Worm (Caenorhabditis elegans): ENCODE results near the gene K11H12.1.

Gene K11H12.1

DNA sequence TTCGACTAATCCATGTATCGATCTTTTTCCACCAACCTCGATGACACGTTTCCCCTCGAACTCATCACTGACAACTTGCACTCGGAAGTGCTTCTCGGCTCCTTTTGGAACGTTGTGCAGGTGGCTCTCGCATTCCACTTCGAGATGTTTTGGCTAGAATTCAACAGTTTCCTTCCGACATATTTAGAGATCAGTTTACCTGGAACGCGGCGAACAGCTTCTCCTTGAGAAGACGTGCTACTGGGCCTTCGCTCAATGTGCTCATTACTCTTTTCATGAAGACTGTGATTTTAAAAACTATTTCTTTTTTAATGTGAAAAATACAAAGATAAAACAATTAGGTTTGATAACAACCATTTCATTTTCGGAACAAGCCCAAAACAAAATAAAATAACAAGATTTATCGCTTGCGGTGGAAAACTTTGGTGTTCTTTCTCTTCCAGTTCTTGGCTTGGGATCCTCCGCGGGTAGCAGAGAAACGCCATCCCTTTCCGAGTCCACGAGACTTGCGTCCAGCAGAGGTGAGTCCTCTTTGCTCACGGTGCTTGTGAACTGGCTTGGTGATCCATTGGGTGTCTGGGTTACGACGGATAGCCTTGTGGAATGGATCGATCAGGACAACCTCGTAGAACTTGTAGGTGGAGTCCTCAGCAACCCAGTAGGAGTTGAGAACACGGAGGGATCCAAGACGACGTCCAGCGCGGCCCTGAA is at the start of gene K11H12.1:
Gene K11H12.1 (minus strand): TSS at position 284 of the 711 bp plus-strand sequence.
- TF ChIP-seq lin-39 (tag; optimal IDR thresholded peaks at IDR 0.05): no peak
- peak; percentile 37 for TF ChIP-seq nhr-85 (tag)
- peak in 1 of 2 experiments; percentile 46 for TF ChIP-seq lsy-2 (tag; optimal IDR thresholded peaks at IDR 0.05)
- TF ChIP-seq efl-1 (optimal IDR thresholded peaks at IDR 0.05): no peak
- peak in 1 of 2 experiments; percentile 63 for TF ChIP-seq efl-1 (GFP tag; optimal IDR thresholded peaks at IDR 0.05 in 1 of 2)
- no peak for TF ChIP-seq dpl-1 (GFP tag; optimal IDR thresholded peaks at IDR 0.05)

- TF ChIP-seq unc-86 (tag; optimal IDR thresholded peaks at IDR 0.05) (no peak), zag-1 (tag; optimal IDR thresholded peaks at IDR 0.05) (no peak), sup-37 (GFP tag; optimal IDR thresholded peaks at IDR 0.05) (no peak), hlh-4 (tag; optimal IDR thresholded peaks at IDR 0.05) (no peak), lin-14 (GFP tag; optimal IDR thresholded peaks at IDR 0.05) (no peak), aha-1 (tag; optimal IDR thresholded peaks at IDR 0.05) (no peak), unc-30 (tag; optimal IDR thresholded peaks at IDR 0.05) (no peak), egl-13 (tag; optimal IDR thresholded peaks at IDR 0.05) (no peak), Y116A8C.19 (tag; optimal IDR thresholded peaks at IDR 0.05; ENCODE audit: borderline replicate concordance) (no peak), fkh-4 (tag; optimal IDR thresholded peaks at IDR 0.05; ENCODE audit: borderline replicate concordance) (no peak), tbx-2 (tag; optimal IDR thresholded peaks at IDR 0.05) (no peak), lir-3 (tag; optimal IDR thresholded peaks at IDR 0.05; ENCODE audit: poor library complexity) (no peak), dsc-1 (tag; optimal IDR thresholded peaks at IDR 0.05) (no peak), swsn-7 (tag; optimal IDR thresholded peaks at IDR 0.05) (no peak), mdl-1 (tag; optimal IDR thresholded peaks at IDR 0.05) (no peak)
These were observed 45.1 kb upstream of the K11H12.1 start, which contains the start of gene Y55F3C.17 for ce11 chrIV:698304-698703. Gene Y55F3C.17 (minus strand): TSS chrIV:698404.

DNA sequence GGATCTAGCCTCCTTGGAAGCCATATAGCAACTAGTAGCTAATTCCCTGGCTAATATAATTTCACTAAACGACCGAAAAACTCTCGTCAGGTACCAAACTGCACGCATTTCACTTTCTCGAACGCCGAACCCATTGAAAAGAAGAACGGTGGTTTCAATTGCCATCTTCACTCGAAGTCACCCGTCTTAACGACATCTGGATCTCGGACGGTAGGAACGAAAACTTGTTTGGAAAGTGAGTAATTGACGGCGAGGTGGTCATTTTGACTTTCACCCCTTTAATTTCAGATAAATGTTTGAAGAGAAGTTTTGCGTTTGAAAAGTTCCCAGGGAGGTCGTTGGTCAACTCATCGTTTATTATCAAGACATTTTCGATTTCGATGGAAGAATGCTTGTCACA is 31.5 kb upstream of the K11H12.1 start:
- TF ChIP-seq hpl-2 (GFP tag; optimal IDR thresholded peaks at IDR 0.05): no peak
- TF ChIP-seq efl-3 (GFP tag; optimal IDR thresholded peaks at IDR 0.05): no peak
- TF ChIP-seq pax-3 (tag; optimal IDR thresholded peaks at IDR 0.05): no peak
- no peak for TF ChIP-seq snu-23 (GFP tag; optimal IDR thresholded peaks at IDR 0.05)
- TF ChIP-seq ceh-90 (tag; optimal IDR thresholded peaks at IDR 0.05): no peak
- no peak for TF ChIP-seq mdl-1 (tag; optimal IDR thresholded peaks at IDR 0.05)
- no peak for TF ChIP-seq tlp-1 (tag; optimal IDR thresholded peaks at IDR 0.05)
- TF ChIP-seq blmp-1 (tag; optimal IDR thresholded peaks at IDR 0.05): no peak
- no peak for TF ChIP-seq F16B12.6 (tag; optimal IDR thresholded peaks at IDR 0.05)
- TF ChIP-seq elt-3 (tag; optimal IDR thresholded peaks at IDR 0.05): no peak
- no peak for TF ChIP-seq xbp-1 (tag; optimal IDR thresholded peaks at IDR 0.05)
- no peak for TF ChIP-seq hlh-17 (GFP tag; optimal IDR thresholded peaks at IDR 0.05; ENCODE audit: borderline replicate concordance)
- no peak for TF ChIP-seq aly-2 (tag; optimal IDR thresholded peaks at IDR 0.05)
- no peak for TF ChIP-seq rnt-1 (tag; optimal IDR thresholded peaks at IDR 0.05)
- TF ChIP-seq lin-13 (GFP tag; optimal IDR thresholded peaks at IDR 0.05): no peak
- TF ChIP-seq C04F5.9 (tag; optimal IDR thresholded peaks at IDR 0.05): no peak
- TF ChIP-seq fkh-4 (tag; optimal IDR thresholded peaks at IDR 0.05; ENCODE audit: borderline replicate concordance): no peak
- no peak for TF ChIP-seq zag-1 (tag; optimal IDR thresholded peaks at IDR 0.05)

DNA sequence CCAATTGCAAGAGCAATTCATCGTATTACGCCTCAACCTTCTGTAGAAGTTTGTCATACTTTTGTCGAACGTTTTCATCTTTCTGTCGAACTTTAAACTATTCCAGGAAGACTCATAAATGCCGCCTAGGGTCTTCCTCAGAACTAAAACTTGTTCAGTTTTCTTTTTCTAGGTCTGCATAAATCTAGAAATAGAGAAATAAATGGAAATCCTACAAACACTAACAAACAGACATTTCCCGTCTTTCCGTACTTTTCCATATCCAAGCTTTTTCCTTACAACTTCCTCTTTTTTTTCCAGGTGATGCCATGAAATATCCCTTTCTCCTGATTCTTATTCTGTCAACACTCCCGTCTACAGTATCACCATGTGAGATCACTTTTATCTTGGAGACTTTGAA is 31.0 kb upstream of the K11H12.1 start, which contains the start of gene cutl-28:
Gene cutl-28 (plus strand): TSS at position 301 of the 400 bp plus-strand sequence.
- TF ChIP-seq nhr-77 (tag; optimal IDR thresholded peaks at IDR 0.05): no peak
- TF ChIP-seq nhr-85 (tag): peak; percentile 2
